Worm (Caenorhabditis elegans) whole organism, mixed stage, embryonic: Measurements from ENCODE around the gene pqn-80.

Source experiments
- ceh-39 ChIP-seq: fragments of 150-350 bp; optimal IDR thresholded peaks from 2 replicates; lab custom pipeline; 2014; ENCODE audit warnings: missing biosample characterization, missing genetic modification characterization
- ces-1 ChIP-seq: fragments of 150-350 bp; optimal IDR thresholded peaks from 2 replicates; lab custom pipeline; 2014; ENCODE audit warnings: missing biosample characterization, missing genetic modification reagents, missing genetic modification characterization
- ham-2 ChIP-seq: fragments of 200-800 bp; sonication (Bioruptor generic); optimal IDR thresholded peaks from 2 replicates; lab custom pipeline; 2018; ENCODE audit warnings: mild to moderate bottlenecking, missing genetic modification characterization, missing compliant biosample characterization
- lsy-2 ChIP-seq: fragments of 150-350 bp; optimal IDR thresholded peaks from 2 replicates; lab custom pipeline; 2014; ENCODE audit warnings: missing biosample characterization, missing genetic modification characterization
- nhr-76 ChIP-seq: sonication (generic microtip); optimal IDR thresholded peaks from 2 replicates; lab custom pipeline; 2017; ENCODE audit warnings: missing biosample characterization, missing genetic modification characterization
- snpc-4 ChIP-seq: fragments of 150-350 bp; optimal IDR thresholded peaks from 2 replicates; lab custom pipeline; 2014; ENCODE audit warnings: missing biosample characterization, missing genetic modification characterization
- unc-62 ChIP-seq: fragments of 150-350 bp; optimal IDR thresholded peaks from 2 replicates; lab custom pipeline; 2014; ENCODE audit warnings: missing biosample characterization, missing genetic modification reagents, missing genetic modification characterization
- ztf-11 ChIP-seq: fragments of 150-350 bp; optimal IDR thresholded peaks from 2 replicates; lab custom pipeline; 2014; ENCODE audit warnings: missing biosample characterization, missing genetic modification characterization

ce11 chrIII:12680266-12680665 lies 53.9 kb downstream of the pqn-80 start:
- TF ChIP-seq ceh-39 (tag; lab: Kevin White, UChicago) = no peak
- no peak for TF ChIP-seq ces-1 (GFP tag; lab: Kevin White, UChicago)
- TF ChIP-seq lsy-2 = no peak
- TF ChIP-seq nhr-76 = no peak
- TF ChIP-seq ztf-11 = no peak
- TF ChIP-seq unc-62 (GFP tag; lab: Kevin White, UChicago) = no peak
- TF ChIP-seq ham-2 (GFP tag; lab: Kevin White, UChicago) = no peak
- TF ChIP-seq snpc-4 (tag; lab: Kevin White, UChicago) = no peak
